Fruit fly (Drosophila melanogaster): ENCODE data around the gene CG6621.
A peak's percentile ranks its signal among the peaks of the same experiment; 100 is the strongest.

dm6 chr3R:10888633-10889519 lies 4.5 kb downstream of the CG6621 start:
- TF ChIP-seq usp (GFP tag; optimal IDR thresholded peaks at IDR 0.05) (no peak), CG8478 (optimal IDR thresholded peaks at IDR 0.05) (no peak), EcR (GFP tag; optimal IDR thresholded peaks at IDR 0.05) (no peak), psq (optimal IDR thresholded peaks at IDR 0.05) (no peak), Dll (optimal IDR thresholded peaks at IDR 0.05) (peak; percentile 80)

All from whole organism.